Worm (Caenorhabditis elegans): ENCODE results near the gene C01G5.9.

DNA sequence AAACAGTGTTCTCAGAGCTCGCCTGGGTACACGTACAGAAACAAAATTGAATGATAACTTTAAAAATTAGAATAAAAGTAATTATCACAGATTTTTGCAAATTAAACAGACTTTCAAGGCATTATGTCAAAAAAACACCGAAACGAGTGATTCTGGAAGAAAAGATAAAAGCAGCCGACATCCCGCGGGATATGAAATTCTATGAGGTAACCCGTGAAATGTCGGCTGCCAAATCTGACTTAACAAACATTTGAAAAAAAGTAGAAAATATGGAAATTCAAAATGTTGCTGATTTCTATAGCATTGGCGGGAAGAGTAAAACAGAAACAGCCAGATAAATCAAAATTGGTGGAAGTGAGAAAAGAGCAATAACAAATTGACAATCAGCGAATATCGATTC is 45.9 kb downstream of the C01G5.9 start:
- no peak for TF ChIP-seq php-3 (GFP tag; IDR thresholded peaks at IDR 0.05)
- no peak for TF ChIP-seq unc-62 (GFP tag; optimal IDR thresholded peaks at IDR 0.05 in 1 of 2)
- TF ChIP-seq unc-62 (tag; optimal IDR thresholded peaks at IDR 0.05), result no peak
- no peak for TF ChIP-seq hlh-11 (tag; optimal IDR thresholded peaks at IDR 0.05)
